Worm (Caenorhabditis elegans) whole organism, young adult: ENCODE measurements around the gene T16G12.10.

Experiments used
- B0035.1 ChIP-seq: sonication (generic microtip); optimal IDR thresholded peaks from 2 replicates; lab custom pipeline; 2016; ENCODE audit warnings: missing genetic modification characterization, mild to moderate bottlenecking, missing compliant biosample characterization, missing genotype, missing genetic modification reagents
- F39B2.1 ChIP-seq: fragments of 200-800 bp; sonication (Bioruptor generic); IDR thresholded peaks from 2 replicates; pipeline ENCODE4 v1.3.6; 2022; ENCODE audit warnings: missing genetic modification reagents, missing genetic modification characterization, missing compliant biosample characterization
- atf-7 ChIP-seq: sonication (generic microtip); optimal IDR thresholded peaks from 2 replicates; lab custom pipeline; 2017; ENCODE audit warnings: mild to moderate bottlenecking, missing genetic modification characterization, missing compliant biosample characterization
- ceh-91 ChIP-seq: fragments of 200-800 bp; sonication (Bioruptor generic); IDR thresholded peaks from 2 replicates; pipeline ENCODE4 v1.3.6; 2022; ENCODE audit warnings: missing genetic modification reagents, missing genetic modification characterization, missing compliant biosample characterization
- ztf-25 ChIP-seq: fragments of 200-800 bp; sonication (Bioruptor generic); IDR thresholded peaks from 2 replicates; pipeline ENCODE4 v1.3.6; 2022; ENCODE audit warnings: missing genetic modification reagents, missing genetic modification characterization, missing compliant biosample characterization

DNA sequence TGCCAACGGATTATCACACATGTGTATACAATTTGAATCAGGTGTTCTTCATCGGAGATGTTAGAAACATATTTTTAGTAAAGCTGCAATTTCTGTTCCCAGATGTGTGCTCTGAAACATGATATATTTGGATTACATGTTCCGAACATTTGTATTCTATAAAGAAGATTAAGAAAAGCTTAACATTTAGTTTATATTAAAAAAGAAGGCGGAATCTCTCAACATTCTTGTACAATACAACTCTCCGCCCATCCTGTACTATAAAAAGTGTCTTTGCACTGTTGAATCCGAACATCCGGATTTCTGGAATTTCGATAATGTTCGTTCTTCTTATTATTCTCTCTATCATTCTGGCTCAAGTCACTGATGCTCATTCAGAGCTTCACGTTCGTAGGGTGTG is 28.0 kb downstream of the T16G12.10 start, which contains the start of gene ins-23:
- TF ChIP-seq ceh-91 (GFP tag; lab: Robert Waterston, UW) = no peak
- no peak for TF ChIP-seq ztf-25 (GFP tag; lab: Robert Waterston, UW)
- TF ChIP-seq B0035.1 (tag; lab: Kevin White, UChicago) = no peak
- no peak for TF ChIP-seq F39B2.1 (GFP tag; lab: Robert Waterston, UW)
- no peak for TF ChIP-seq atf-7 (tag; lab: Kevin White, UChicago)
